Worm (Caenorhabditis elegans): ENCODE data around the gene lurp-3.

The lurp-3 gene

DNA sequence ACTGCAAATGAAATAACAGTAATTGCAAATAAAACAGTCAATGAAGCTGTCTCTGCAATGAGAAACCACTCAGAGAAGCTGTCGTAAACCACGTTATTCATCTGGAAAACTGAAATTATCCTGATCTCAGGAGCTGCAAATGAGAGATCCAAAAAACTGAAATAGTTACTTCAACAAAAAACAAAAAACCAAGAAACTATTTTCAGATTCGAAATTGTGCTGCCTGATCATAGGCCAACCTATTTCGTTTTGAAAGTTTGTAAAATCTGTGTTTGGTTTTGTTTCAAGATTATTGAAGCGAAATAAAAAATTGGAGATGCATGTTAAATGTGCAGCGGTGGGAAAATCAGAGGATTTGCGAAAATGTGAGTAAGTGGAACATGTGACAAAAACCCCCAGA is 34.9 kb upstream of the lurp-3 start, which contains the start of gene srv-8:
srv-8 (minus strand) TSS at position 101 of the 400 bp plus-strand sequence.
- TF ChIP-seq mab-5 (tag; optimal IDR thresholded peaks at IDR 0.05) (no peak), nhr-237 (tag; optimal IDR thresholded peaks at IDR 0.05) (no peak), elt-3 (tag; optimal IDR thresholded peaks at IDR 0.05) (no peak), lin-32 (GFP tag; optimal IDR thresholded peaks at IDR 0.05) (no peak), flh-1 (GFP tag; optimal IDR thresholded peaks at IDR 0.05) (no peak), mls-2 (tag; optimal IDR thresholded peaks at IDR 0.05) (no peak), cnd-1 (tag; optimal IDR thresholded peaks at IDR 0.05) (no peak), zip-8 (tag; optimal IDR thresholded peaks at IDR 0.05) (no peak)

DNA sequence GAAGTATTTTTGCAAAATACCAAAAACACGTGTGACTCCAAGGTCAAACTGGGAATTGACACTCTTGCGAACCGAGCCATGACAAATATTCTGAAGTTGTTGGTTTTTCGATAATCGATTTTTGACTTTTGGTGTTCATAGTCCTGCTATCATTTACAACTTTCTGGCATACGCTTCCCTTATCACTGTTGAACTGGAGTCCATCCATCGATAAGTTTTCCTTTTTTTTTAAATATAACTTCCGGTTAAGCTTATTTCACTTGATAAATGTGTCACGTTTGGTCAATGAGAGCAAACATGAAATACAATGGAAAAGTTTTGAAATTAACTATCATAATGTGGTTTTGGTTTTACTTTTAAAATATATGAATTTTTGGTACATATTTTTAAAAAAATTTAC is 33.9 kb upstream of the lurp-3 start:
- no peak for TF ChIP-seq M03D4.4 (tag; optimal IDR thresholded peaks at IDR 0.05)

DNA sequence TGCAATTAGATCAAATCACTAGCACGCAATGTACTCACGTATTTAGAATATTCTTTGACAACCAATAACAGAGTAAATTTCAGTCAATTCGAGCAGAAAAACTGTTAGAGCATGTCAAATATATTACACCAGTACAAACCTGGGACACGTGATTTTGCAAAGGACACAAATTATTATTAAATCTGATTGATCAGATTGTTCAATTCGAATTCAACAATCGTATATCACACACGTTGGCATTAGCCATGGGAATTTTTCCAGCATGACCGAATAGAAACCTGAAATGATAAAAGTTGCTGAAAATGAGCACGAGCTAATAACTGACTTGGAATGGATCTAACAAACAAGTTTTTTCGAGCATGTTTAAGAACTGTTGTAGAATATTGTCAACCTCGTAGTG is 32.5 kb upstream of the lurp-3 start, which contains the start of gene srv-9:
srv-9 (minus strand) TSS at position 101 of the 400 bp plus-strand sequence.
- TF ChIP-seq sem-2 (GFP tag; optimal IDR thresholded peaks at IDR 0.05) (no peak), elt-1 (tag; optimal IDR thresholded peaks at IDR 0.05; ENCODE audit: borderline replicate concordance, insufficient read depth) (no peak), unc-120 (tag; optimal IDR thresholded peaks at IDR 0.05; ENCODE audit: poor library complexity, severe bottlenecking) (no peak), ceh-43 (GFP tag; optimal IDR thresholded peaks at IDR 0.05) (no peak), lin-13 (tag; optimal IDR thresholded peaks at IDR 0.05) (no peak), pha-4 (tag; optimal IDR thresholded peaks at IDR 0.05) (no peak), lsy-2 (tag; optimal IDR thresholded peaks at IDR 0.05) (no peak), nhr-2 (tag; optimal IDR thresholded peaks at IDR 0.05) (no peak), nhr-76 (tag; optimal IDR thresholded peaks at IDR 0.05) (no peak), nhr-237 (tag; optimal IDR thresholded peaks at IDR 0.05) (no peak), tbx-8 (GFP tag; optimal IDR thresholded peaks at IDR 0.05) (no peak), lin-32 (GFP tag; optimal IDR thresholded peaks at IDR 0.05) (no peak), nhr-28 (tag; optimal IDR thresholded peaks at IDR 0.05) (no peak)

DNA sequence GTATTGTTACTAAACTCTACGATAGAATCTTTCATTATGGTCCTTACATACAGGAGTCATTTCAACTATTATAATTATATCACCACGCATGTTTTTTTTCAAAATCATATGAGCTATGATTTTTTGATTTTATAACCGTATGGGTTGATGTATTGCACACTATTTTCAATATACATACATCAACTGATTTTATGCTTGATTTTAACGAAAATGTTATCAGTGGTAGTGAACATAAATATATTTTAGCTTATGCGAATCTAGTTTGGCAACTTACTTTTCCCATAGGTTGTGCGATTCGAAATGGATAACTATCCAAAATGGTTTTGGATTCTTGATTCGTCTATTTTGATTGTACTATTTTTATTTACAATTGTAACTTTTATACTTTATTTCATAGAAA is 31.9 kb upstream of the lurp-3 start, which contains the start of gene srv-10:
srv-10 (plus strand) TSS at position 301 of the 400 bp plus-strand sequence.
- TF ChIP-seq tbx-8 (GFP tag; optimal IDR thresholded peaks at IDR 0.05): no peak
- TF ChIP-seq bed-3 (GFP tag; optimal IDR thresholded peaks at IDR 0.05): no peak
- TF ChIP-seq unc-62 (GFP tag; optimal IDR thresholded peaks at IDR 0.05): no peak
- TF ChIP-seq ceh-43 (GFP tag; optimal IDR thresholded peaks at IDR 0.05): no peak
- TF ChIP-seq pha-4 (tag; optimal IDR thresholded peaks at IDR 0.05): no peak
- no peak for TF ChIP-seq nhr-12 (tag; optimal IDR thresholded peaks at IDR 0.05)
- TF ChIP-seq M03D4.4 (tag; optimal IDR thresholded peaks at IDR 0.05): no peak
- TF ChIP-seq blmp-1 (tag; optimal IDR thresholded peaks at IDR 0.05): no peak
- TF ChIP-seq elt-3 (tag; optimal IDR thresholded peaks at IDR 0.05): no peak

DNA sequence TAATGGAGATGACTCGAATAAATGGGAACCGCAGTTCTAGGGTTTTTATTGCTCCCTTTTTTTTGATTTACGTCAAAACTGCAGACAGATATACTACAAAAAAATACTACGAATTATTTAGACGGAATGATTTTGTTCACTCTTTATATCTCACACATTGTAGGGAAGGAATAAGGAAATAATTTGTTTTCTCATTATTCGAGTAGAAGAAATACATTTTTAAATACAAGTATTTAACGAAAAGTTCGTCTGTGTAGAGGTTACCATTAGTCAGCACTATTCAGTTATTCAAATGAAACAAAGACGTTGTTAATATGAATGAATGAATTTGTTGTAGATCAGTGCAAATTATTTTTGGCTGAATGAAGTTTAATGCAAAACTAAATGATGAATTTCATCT is 28.8 kb upstream of the lurp-3 start, which contains the start of gene srd-18:
srd-18 (minus strand) TSS at position 101 of the 400 bp plus-strand sequence.
- TF ChIP-seq nhr-28 (tag; optimal IDR thresholded peaks at IDR 0.05) (no peak), ceh-39 (tag; optimal IDR thresholded peaks at IDR 0.05) (no peak)

DNA sequence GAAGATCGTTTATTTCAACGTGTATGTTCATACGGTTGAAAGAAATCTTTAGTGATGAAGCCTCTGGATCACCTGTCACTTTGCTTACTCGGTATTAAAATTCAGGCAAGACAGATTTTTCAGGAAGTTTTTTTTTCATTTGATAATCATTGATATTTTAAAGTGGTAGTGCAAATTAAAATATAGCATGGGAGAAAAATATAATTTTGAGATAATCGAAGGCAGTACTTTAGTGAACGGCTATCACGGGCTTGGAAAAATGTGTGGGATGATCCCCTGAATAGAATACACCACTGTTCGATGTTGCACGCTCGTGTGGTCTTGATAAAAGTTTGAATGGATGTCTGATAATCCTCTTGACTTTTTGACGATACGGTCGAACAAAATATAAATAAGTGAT is 28.2 kb upstream of the lurp-3 start:
- TF ChIP-seq unc-39 (tag; optimal IDR thresholded peaks at IDR 0.05) (no peak), mls-2 (tag; optimal IDR thresholded peaks at IDR 0.05) (no peak), elt-1 (tag; optimal IDR thresholded peaks at IDR 0.05; ENCODE audit: borderline replicate concordance, insufficient read depth) (no peak), nhr-237 (tag; optimal IDR thresholded peaks at IDR 0.05) (no peak), blmp-1 (tag; optimal IDR thresholded peaks at IDR 0.05) (no peak), drap-1 (GFP tag; optimal IDR thresholded peaks at IDR 0.05) (no peak), sptf-1 (tag; optimal IDR thresholded peaks at IDR 0.05) (no peak), nhr-76 (tag; optimal IDR thresholded peaks at IDR 0.05) (no peak), pha-4 (tag; optimal IDR thresholded peaks at IDR 0.05) (no peak), nhr-12 (tag; optimal IDR thresholded peaks at IDR 0.05) (no peak), bed-3 (GFP tag; optimal IDR thresholded peaks at IDR 0.05) (no peak), flh-1 (GFP tag; optimal IDR thresholded peaks at IDR 0.05) (no peak), hlh-1 (tag; optimal IDR thresholded peaks at IDR 0.05) (no peak), ham-2 (GFP tag; optimal IDR thresholded peaks at IDR 0.05) (no peak), lin-32 (GFP tag; optimal IDR thresholded peaks at IDR 0.05) (no peak)
